Fruit fly (Drosophila melanogaster) whole organism, pupa: ENCODE measurements around the gene rno.

ENCODE experiments used
- CG10348 ChIP-seq: fragments of 200-800 bp; sonication (Bioruptor generic); IDR thresholded peaks from 2 replicates; pipeline ENCODE4 v1.3.6; 2022; ENCODE audit warnings: missing biosample characterization, missing genetic modification characterization
- CG12605 ChIP-seq: fragments of 200-800 bp; sonication (Bioruptor generic); IDR thresholded peaks from 2 replicates; pipeline ENCODE4 v1.3.6; 2022; ENCODE audit warnings: missing biosample characterization, missing genetic modification characterization
- CG13204 ChIP-seq: fragments of 200-800 bp; sonication (Bioruptor generic); optimal IDR thresholded peaks from 2 replicates; lab custom pipeline; 2018; ENCODE audit warnings: missing biosample characterization, mild to moderate bottlenecking, missing genetic modification characterization, moderate library complexity
- CG14655 ChIP-seq: fragments of 200-800 bp; sonication (Bioruptor generic); optimal IDR thresholded peaks from 3 replicates; lab custom pipeline; 2017; ENCODE audit warnings: mild to moderate bottlenecking, missing biosample characterization, missing genetic modification reagents, missing genetic modification characterization
- CG15710 ChIP-seq: fragments of 200-800 bp; sonication (Bioruptor generic); optimal IDR thresholded peaks from 2 replicates; lab custom pipeline; 2018; ENCODE audit warnings: missing biosample characterization, mild to moderate bottlenecking, missing genetic modification characterization, moderate library complexity
- CG17806 ChIP-seq: fragments of 200-800 bp; sonication (Bioruptor generic); optimal IDR thresholded peaks from 2 replicates; lab custom pipeline; 2018; ENCODE audit warnings: missing biosample characterization, mild to moderate bottlenecking, missing genetic modification characterization, moderate library complexity
- CG32121 ChIP-seq: fragments of 200-800 bp; sonication (Bioruptor generic); IDR thresholded peaks from 2 replicates; pipeline ENCODE4 v1.3.6; 2022; ENCODE audit warnings: missing biosample characterization, missing genetic modification characterization
- CG34367 ChIP-seq: fragments of 200-800 bp; sonication (Bioruptor generic); optimal IDR thresholded peaks from 2 replicates; lab custom pipeline; 2018; ENCODE audit warnings: missing biosample characterization, mild to moderate bottlenecking, missing genetic modification characterization
- CG4496 ChIP-seq: fragments of 200-800 bp; sonication (Bioruptor generic); IDR thresholded peaks from 3 replicates; pipeline ENCODE4 v1.3.6; 2022; ENCODE audit warnings: missing biosample characterization, missing genetic modification characterization
- CG8159 ChIP-seq: fragments of 200-800 bp; sonication (Bioruptor generic); optimal IDR thresholded peaks from 3 replicates; lab custom pipeline; 2018; ENCODE audit warnings: missing biosample characterization, mild to moderate bottlenecking, missing genetic modification characterization, moderate library complexity
- CG8301 ChIP-seq: fragments of 200-800 bp; sonication (Bioruptor generic); optimal IDR thresholded peaks from 2 replicates; lab custom pipeline; 2018; ENCODE audit warnings: missing biosample characterization, mild to moderate bottlenecking, missing genetic modification characterization
- CG9948 ChIP-seq: fragments of 200-800 bp; sonication (Bioruptor generic); optimal IDR thresholded peaks from 2 replicates; lab custom pipeline; 2018; ENCODE audit warnings: missing biosample characterization, mild to moderate bottlenecking, missing genetic modification characterization, moderate library complexity
- D1 ChIP-seq: fragments of 200-800 bp; sonication (Bioruptor generic); optimal IDR thresholded peaks from 2 replicates; lab custom pipeline; 2018; ENCODE audit warnings: missing biosample characterization, mild to moderate bottlenecking, missing genetic modification characterization, moderate library complexity
- EcR ChIP-seq: fragments of 200-800 bp; sonication (Bioruptor generic); optimal IDR thresholded peaks from 3 replicates; lab custom pipeline; 2019; ENCODE audit warnings: missing biosample characterization, missing genetic modification characterization, mild to moderate bottlenecking, moderate library complexity, missing genetic modification reagents
- Ets98B ChIP-seq: fragments of 200-800 bp; sonication (Bioruptor generic); IDR thresholded peaks from 2 replicates; pipeline ENCODE4 v1.3.6; 2022; ENCODE audit warnings: missing biosample characterization, missing genetic modification characterization
- Pif1A ChIP-seq: fragments of 200-800 bp; sonication (Bioruptor generic); optimal IDR thresholded peaks from 3 replicates; lab custom pipeline; 2016; ENCODE audit warnings: missing biosample characterization, missing genetic modification characterization
- Pif1B ChIP-seq: fragments of 200-800 bp; sonication (Bioruptor generic); optimal IDR thresholded peaks from 3 replicates; lab custom pipeline; 2016; ENCODE audit warnings: missing biosample characterization, missing genetic modification characterization
- Snoo ChIP-seq: fragments of 200-800 bp; sonication (Bioruptor generic); optimal IDR thresholded peaks from 3 replicates; lab custom pipeline; 2017; ENCODE audit warnings: missing biosample characterization, mild to moderate bottlenecking, missing genetic modification characterization, inconsistent platforms
- fd96Ca ChIP-seq: fragments of 200-800 bp; sonication (Bioruptor generic); IDR thresholded peaks from 3 replicates; pipeline ENCODE4 v1.3.6; 2022; ENCODE audit warnings: missing biosample characterization, missing genetic modification characterization
- gl ChIP-seq: fragments of 200-800 bp; sonication (Bioruptor generic); optimal IDR thresholded peaks from 2 replicates; lab custom pipeline; 2018; ENCODE audit warnings: missing biosample characterization, mild to moderate bottlenecking, missing genetic modification characterization
- rn ChIP-seq: fragments of 200-800 bp; sonication (Bioruptor generic); IDR thresholded peaks from 2 replicates; pipeline ENCODE4 v1.3.6; 2022; ENCODE audit warnings: missing biosample characterization, missing genetic modification characterization

Gene rno

dm6 chr3L:159406-160084 is 40.0 kb downstream of the rno start:
- no peak for TF ChIP-seq rn
- no peak for TF ChIP-seq EcR (GFP tag; lab: Kevin White, UChicago)
- no peak for TF ChIP-seq CG13204 (GFP tag; lab: Kevin White, UChicago)
- no peak for TF ChIP-seq Pif1A (GFP tag; lab: Kevin White, UChicago)
- no peak for TF ChIP-seq CG12605 (GFP tag; lab: Robert Waterston, UW)
- no peak for TF ChIP-seq Ets98B
- no peak for TF ChIP-seq CG32121 (GFP tag; lab: Robert Waterston, UW)
- TF ChIP-seq CG17806 (tag; lab: Kevin White, UChicago), result no peak
- TF ChIP-seq CG34367 (tag; lab: Kevin White, UChicago), result no peak

dm6 chr3L:157674-158179 is 41.8 kb downstream of the rno start:
- TF ChIP-seq gl (tag; lab: Kevin White, UChicago), result no peak
- no peak for TF ChIP-seq CG8301 (tag; lab: Kevin White, UChicago)
- no peak for TF ChIP-seq D1 (tag; lab: Kevin White, UChicago)
- no peak for TF ChIP-seq CG32121 (GFP tag; lab: Robert Waterston, UW)
- no peak for TF ChIP-seq CG34367 (tag; lab: Kevin White, UChicago)
- no peak for TF ChIP-seq CG4496 (GFP tag; lab: Robert Waterston, UW)
- TF ChIP-seq Ets98B, result no peak
- TF ChIP-seq CG15710, result no peak
- TF ChIP-seq CG14655 (GFP tag; lab: Kevin White, UChicago), result no peak
- TF ChIP-seq EcR (GFP tag; lab: Kevin White, UChicago), result no peak
- no peak for TF ChIP-seq CG9948 (tag; lab: Kevin White, UChicago)
- no peak for TF ChIP-seq CG12605 (GFP tag; lab: Robert Waterston, UW)
- TF ChIP-seq CG8159 (tag; lab: Kevin White, UChicago), result no peak
- no peak for TF ChIP-seq Snoo (tag; lab: Kevin White, UChicago)
- no peak for TF ChIP-seq fd96Ca (GFP tag; lab: Robert Waterston, UW)
- no peak for TF ChIP-seq Pif1A (GFP tag; lab: Kevin White, UChicago)
- TF ChIP-seq CG13204 (GFP tag; lab: Kevin White, UChicago), result no peak
- no peak for TF ChIP-seq Pif1B

dm6 chr3L:156591-157303 is 42.8 kb downstream of the rno start:
- TF ChIP-seq D1 (tag; lab: Kevin White, UChicago) (no peak), Pif1B (peak; percentile 13), Pif1A (GFP tag; lab: Kevin White, UChicago) (peak; percentile 18), CG9948 (tag; lab: Kevin White, UChicago) (no peak), CG8301 (tag; lab: Kevin White, UChicago) (no peak), CG12605 (GFP tag; lab: Robert Waterston, UW) (no peak)
- TF ChIP-seq, all 21 proteins: peak for 2

dm6 chr3L:153670-154069 is 45.9 kb downstream of the rno start:
- TF ChIP-seq EcR (GFP tag; lab: Kevin White, UChicago), result no peak
- TF ChIP-seq gl (tag; lab: Kevin White, UChicago), result no peak
- no peak for TF ChIP-seq fd96Ca (GFP tag; lab: Robert Waterston, UW)
- TF ChIP-seq CG8301 (tag; lab: Kevin White, UChicago), result no peak
- no peak for TF ChIP-seq CG13204 (GFP tag; lab: Kevin White, UChicago)
- TF ChIP-seq CG12605 (GFP tag; lab: Robert Waterston, UW), result no peak
- no peak for TF ChIP-seq Pif1A (GFP tag; lab: Kevin White, UChicago)
- TF ChIP-seq Snoo (tag; lab: Kevin White, UChicago), result no peak
- TF ChIP-seq CG10348 (GFP tag; lab: Robert Waterston, UW), result no peak
- TF ChIP-seq CG8159 (tag; lab: Kevin White, UChicago), result no peak
- TF ChIP-seq Pif1B, result no peak
- no peak for TF ChIP-seq CG32121 (GFP tag; lab: Robert Waterston, UW)
- no peak for TF ChIP-seq CG9948 (tag; lab: Kevin White, UChicago)
- TF ChIP-seq Ets98B, result no peak
- TF ChIP-seq CG34367 (tag; lab: Kevin White, UChicago), result no peak
- TF ChIP-seq CG15710, result no peak
- TF ChIP-seq D1 (tag; lab: Kevin White, UChicago), result no peak

dm6 chr3L:152489-152888 is 47.1 kb downstream of the rno start, which contains the start of the genes Dic61B and p130CAS:
Dic61B (minus strand) TSS chr3L:152589.
p130CAS (plus strand) TSS chr3L:152884.
- TF ChIP-seq D1 (tag; lab: Kevin White, UChicago) (no peak), Snoo (tag; lab: Kevin White, UChicago) (no peak), CG10348 (GFP tag; lab: Robert Waterston, UW) (no peak), gl (tag; lab: Kevin White, UChicago) (no peak)
